Worm (Caenorhabditis elegans): ENCODE data around the gene W07G1.7.

DNA sequence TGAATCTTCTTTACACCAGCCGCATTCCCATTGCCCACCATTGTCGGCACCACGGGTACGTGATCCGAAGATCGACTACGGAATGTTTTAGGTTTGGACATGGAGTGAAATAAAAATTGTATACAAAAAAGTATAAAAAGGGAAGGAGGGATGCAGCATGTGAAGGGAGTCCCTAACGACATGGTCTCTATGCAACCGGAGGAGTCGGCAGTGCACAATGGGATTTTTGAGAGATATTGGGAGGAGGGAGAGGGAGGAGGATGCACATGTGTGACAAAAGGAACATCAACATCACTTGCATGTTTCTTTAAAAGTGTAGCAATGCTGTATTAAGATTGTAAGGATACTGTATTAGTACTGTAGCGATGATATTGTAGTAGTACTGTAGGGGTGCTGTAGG, 26.6 kb downstream of the W07G1.7 start, which contains the start of gene W07G1.1:
- TF ChIP-seq ama-1 (optimal IDR thresholded peaks at IDR 0.05) (no peak), nhr-23 (tag; optimal IDR thresholded peaks at IDR 0.05) (no peak), egl-27 (tag; optimal IDR thresholded peaks at IDR 0.05) (no peak), ceh-9 (tag; optimal IDR thresholded peaks at IDR 0.05) (no peak), nhr-237 (tag; optimal IDR thresholded peaks at IDR 0.05) (no peak), elt-3 (tag; optimal IDR thresholded peaks at IDR 0.05) (no peak), snpc-4 (tag; optimal IDR thresholded peaks at IDR 0.05) (no peak), pqm-1 (tag; optimal IDR thresholded peaks at IDR 0.05) (no peak), ztf-11 (tag; optimal IDR thresholded peaks at IDR 0.05) (no peak), ztf-4 (tag; optimal IDR thresholded peaks at IDR 0.05) (no peak), fkh-10 (GFP tag; optimal IDR thresholded peaks at IDR 0.05) (no peak), nhr-28 (tag; optimal IDR thresholded peaks at IDR 0.05) (no peak), elt-2 (tag; optimal IDR thresholded peaks at IDR 0.05) (no peak), nhr-25 (tag; optimal IDR thresholded peaks at IDR 0.05) (no peak)
